Worm (Caenorhabditis elegans) whole organism, L2 larva: Measurements from ENCODE around the gene igcm-4.
A peak's percentile ranks its signal among the peaks of the same experiment; 100 is the strongest.

Experiments
- C34F6.9 ChIP-seq: fragments of 150-350 bp; optimal IDR thresholded peaks from 2 replicates; lab custom pipeline; 2014; ENCODE audit warnings: missing biosample characterization, missing genetic modification characterization
- Y55F3AM.14 ChIP-seq: fragments of 200-800 bp; sonication (Bioruptor generic); optimal IDR thresholded peaks from 2 replicates; lab custom pipeline; 2018; ENCODE audit warnings: mild to moderate bottlenecking, missing genetic modification characterization, missing compliant biosample characterization
- ZK546.5 ChIP-seq: sonication (generic microtip); optimal IDR thresholded peaks from 2 replicates; lab custom pipeline; 2017; ENCODE audit warnings: missing biosample characterization, missing genetic modification characterization
- alr-1 ChIP-seq: fragments of 150-350 bp; optimal IDR thresholded peaks from 2 replicates; lab custom pipeline; 2014; ENCODE audit warnings: missing biosample characterization, missing genetic modification characterization
- ama-1 ChIP-seq: fragments of 150-350 bp; optimal IDR thresholded peaks from 2 replicates; lab custom pipeline; 2018; ENCODE audit warnings: inconsistent platforms
- ceh-16 ChIP-seq: fragments of 150-350 bp; optimal IDR thresholded peaks from 2 replicates; lab custom pipeline; 2014; ENCODE audit warnings: missing biosample characterization, missing genetic modification characterization
- crh-2 ChIP-seq: sonication (generic microtip); optimal IDR thresholded peaks from 2 replicates; lab custom pipeline; 2017; ENCODE audit warnings: missing biosample characterization, missing genetic modification characterization
- egl-27 ChIP-seq: sonication (generic microtip); optimal IDR thresholded peaks from 3 replicates; lab custom pipeline; 2017; ENCODE audit warnings: missing biosample characterization, missing genetic modification reagents, missing genetic modification characterization
- elt-1 ChIP-seq: fragments of 150-350 bp; optimal IDR thresholded peaks from 2 replicates; lab custom pipeline; 2014; ENCODE audit warnings: missing biosample characterization, missing genetic modification characterization
- fos-1 ChIP-seq: fragments of 150-350 bp; optimal IDR thresholded peaks from 2 replicates; lab custom pipeline; 2014; ENCODE audit warnings: missing biosample characterization, missing genetic modification characterization
- gmeb-1 ChIP-seq: fragments of 150-350 bp; optimal IDR thresholded peaks from 2 replicates; lab custom pipeline; 2014; ENCODE audit warnings: missing biosample characterization, missing genetic modification characterization
- lin-11 ChIP-seq: fragments of 150-350 bp; sonication (generic microtip); optimal IDR thresholded peaks from 2 replicates; lab custom pipeline; 2014; ENCODE audit warnings: missing biosample characterization, missing genetic modification characterization, inconsistent platforms, mixed read lengths
- lin-13 ChIP-seq: fragments of 150-350 bp; optimal IDR thresholded peaks from 2 replicates; lab custom pipeline; 2014; ENCODE audit warnings: missing biosample characterization, missing genetic modification reagents, missing genetic modification characterization
- lin-39 ChIP-seq: fragments of 150-350 bp; optimal IDR thresholded peaks from 2 replicates; lab custom pipeline; 2014; ENCODE audit warnings: missing biosample characterization, missing genetic modification reagents, missing genetic modification characterization
- mab-5 ChIP-seq: fragments of 150-350 bp; optimal IDR thresholded peaks from 2 replicates; lab custom pipeline; 2014; ENCODE audit warnings: missing biosample characterization, missing genetic modification characterization
- mdl-1 ChIP-seq, 2 experiments: fragments of 150-350 bp in 1 of 2; sonication (generic microtip) in 1 of 2; optimal IDR thresholded peaks; 2 replicates each; lab custom pipeline; 2017; ENCODE audit warnings: missing biosample characterization in 2 of 2, missing genetic modification characterization in 2 of 2
- nhr-10 ChIP-seq: sonication (generic microtip); optimal IDR thresholded peaks from 2 replicates; lab custom pipeline; 2017; ENCODE audit warnings: missing biosample characterization, missing genetic modification characterization
- nhr-12 ChIP-seq: fragments of 150-350 bp; optimal IDR thresholded peaks from 2 replicates; lab custom pipeline; 2014; ENCODE audit warnings: missing biosample characterization, missing genetic modification characterization
- nhr-129 ChIP-seq: fragments of 150-350 bp; optimal IDR thresholded peaks from 2 replicates; lab custom pipeline; 2014; ENCODE audit warnings: missing biosample characterization, missing genetic modification characterization
- nhr-23 ChIP-seq: fragments of 150-350 bp; optimal IDR thresholded peaks from 2 replicates; lab custom pipeline; 2014; ENCODE audit warnings: missing biosample characterization, missing genetic modification reagents, missing genetic modification characterization
- nhr-237 ChIP-seq: fragments of 150-350 bp; optimal IDR thresholded peaks from 2 replicates; lab custom pipeline; 2014; ENCODE audit warnings: missing biosample characterization, missing genetic modification characterization
- nhr-77 ChIP-seq: fragments of 150-350 bp; optimal IDR thresholded peaks from 2 replicates; lab custom pipeline; 2014; ENCODE audit warnings: missing biosample characterization, missing genetic modification characterization
- peb-1 ChIP-seq: fragments of 150-350 bp; optimal IDR thresholded peaks from 2 replicates; lab custom pipeline; 2014; ENCODE audit warnings: missing biosample characterization, missing genetic modification characterization
- skn-1 ChIP-seq: sonication (generic microtip); optimal IDR thresholded peaks from 2 replicates; lab custom pipeline; 2017; ENCODE audit warnings: missing biosample characterization, missing genetic modification characterization
- sma-3 ChIP-seq: sonication (generic microtip); optimal IDR thresholded peaks from 2 replicates; lab custom pipeline; 2016; ENCODE audit warnings: missing genetic modification reagents, missing genetic modification characterization, missing compliant biosample characterization
- sma-9 ChIP-seq, 2 experiments: fragments of 150-350 bp in 1 of 2; sonication (generic microtip) in 1 of 2; optimal IDR thresholded peaks; 2 replicates each; lab custom pipeline; 2014 to 2016; ENCODE audit warnings: missing genetic modification characterization in 2 of 2, mild to moderate bottlenecking in 1 of 2, missing biosample characterization in 1 of 2, missing compliant biosample characterization in 1 of 2, missing genetic modification reagents in 1 of 2, moderate library complexity in 1 of 2
- unc-39 ChIP-seq: fragments of 150-350 bp; optimal IDR thresholded peaks from 2 replicates; lab custom pipeline; 2014; ENCODE audit warnings: missing biosample characterization, missing genetic modification characterization
- unc-55 ChIP-seq: fragments of 150-350 bp; sonication (generic microtip); optimal IDR thresholded peaks from 3 replicates; lab custom pipeline; 2014; ENCODE audit warnings: missing biosample characterization, missing genetic modification reagents, missing genetic modification characterization
- unc-62 ChIP-seq: fragments of 150-350 bp; optimal IDR thresholded peaks from 2 replicates; lab custom pipeline; 2014; ENCODE audit warnings: missing biosample characterization, missing genetic modification reagents, missing genetic modification characterization
- zag-1 ChIP-seq: fragments of 150-350 bp; optimal IDR thresholded peaks from 2 replicates; lab custom pipeline; 2014; ENCODE audit warnings: missing biosample characterization, missing genetic modification characterization
- ztf-4 ChIP-seq: fragments of 150-350 bp; optimal IDR thresholded peaks from 2 replicates; lab custom pipeline; 2014; ENCODE audit warnings: missing biosample characterization, missing genetic modification characterization

The igcm-4 gene

ce11 chrX:2014521-2014920, 31.6 kb downstream of the igcm-4 start:
- TF ChIP-seq sma-9 (GFP tag; optimal IDR thresholded peaks at IDR 0.05; lab: Kevin White, UChicago): peak; percentile 27
- no peak for TF ChIP-seq sma-9 (tag; optimal IDR thresholded peaks at IDR 0.05; lab: Kevin White, UChicago)
- TF ChIP-seq nhr-77 (tag; lab: Kevin White, UChicago): no peak
- TF ChIP-seq fos-1 (tag; lab: Kevin White, UChicago): peak; percentile 83

- TF ChIP-seq mdl-1 (tag; optimal IDR thresholded peaks at IDR 0.05; lab: Kevin White, UChicago): no peak
- peak; percentile 60 for TF ChIP-seq unc-55 (GFP tag; lab: Kevin White, UChicago)
Observed at ce11 chrX:2013912-2014311, 32.2 kb downstream of the igcm-4 start.

ce11 chrX:2012491-2013201, 33.5 kb downstream of the igcm-4 start, which contains the start of gene Y102A11A.9:
TSS of gene Y102A11A.9 (plus strand) at chrX:2013151.
- TF ChIP-seq lin-11 (tag; lab: Kevin White, UChicago): peak; percentile 6
- TF ChIP-seq nhr-10 (tag; lab: Kevin White, UChicago): no peak

- TF ChIP-seq sma-9 (GFP tag; optimal IDR thresholded peaks at IDR 0.05; lab: Kevin White, UChicago) (no peak), sma-9 (tag; optimal IDR thresholded peaks at IDR 0.05; lab: Kevin White, UChicago) (no peak), ama-1 (lab: Kevin White, UChicago) (no peak), zag-1 (tag; lab: Kevin White, UChicago) (no peak), sma-3 (no peak), nhr-12 (tag; lab: Kevin White, UChicago) (no peak), egl-27 (no peak), gmeb-1 (tag; lab: Kevin White, UChicago) (no peak), nhr-129 (tag; lab: Kevin White, UChicago) (no peak), lin-39 (no peak), ceh-16 (tag; lab: Kevin White, UChicago) (no peak), nhr-237 (tag; lab: Kevin White, UChicago) (no peak), Y55F3AM.14 (GFP tag; lab: Kevin White, UChicago) (no peak), elt-1 (no peak), ztf-4 (no peak)
Observed at ce11 chrX:2000517-2000916, 45.6 kb downstream of the igcm-4 start.

- TF ChIP-seq ZK546.5 (tag; lab: Kevin White, UChicago): no peak
- TF ChIP-seq lin-11 (tag; lab: Kevin White, UChicago): no peak
- TF ChIP-seq C34F6.9 (tag; lab: Kevin White, UChicago): no peak
- TF ChIP-seq nhr-23 (tag; lab: Kevin White, UChicago): no peak
- TF ChIP-seq, all 48 proteins: peak for 0
Observed at ce11 chrX:1998825-1999224, 47.3 kb downstream of the igcm-4 start.

ce11 chrX:1997934-1998333, 48.2 kb downstream of the igcm-4 start, which contains the start of gene Y40A1A.3:
TSS of gene Y40A1A.3 (minus strand) at chrX:1998034.
- no peak for TF ChIP-seq mdl-1 (tag; optimal IDR thresholded peaks at IDR 0.05; lab: Kevin White, UChicago)
- no peak for TF ChIP-seq gmeb-1 (tag; lab: Kevin White, UChicago)
- TF ChIP-seq unc-39: no peak
- no peak for TF ChIP-seq mab-5
- no peak for TF ChIP-seq ZK546.5 (tag; lab: Kevin White, UChicago)
- no peak for TF ChIP-seq sma-9 (GFP tag; optimal IDR thresholded peaks at IDR 0.05; lab: Kevin White, UChicago)
- TF ChIP-seq sma-9 (tag; optimal IDR thresholded peaks at IDR 0.05; lab: Kevin White, UChicago): no peak
- no peak for TF ChIP-seq sma-3

- TF ChIP-seq egl-27: no peak
- no peak for TF ChIP-seq lin-13 (GFP tag; lab: Kevin White, UChicago)
- TF ChIP-seq nhr-77 (tag; lab: Kevin White, UChicago): no peak
- TF ChIP-seq nhr-129 (tag; lab: Kevin White, UChicago): no peak
- TF ChIP-seq lin-39: no peak
Observed at ce11 chrX:1990434-1990833, 55.7 kb downstream of the igcm-4 start, which contains the start of gene Y40A1A.2. TSS of gene Y40A1A.2 (plus strand) at chrX:1990734.

ce11 chrX:1989576-1989975, 56.6 kb downstream of the igcm-4 start, which contains the start of gene meg-3:
TSS of gene meg-3 (minus strand) at chrX:1989607.
- TF ChIP-seq sma-9 (GFP tag; optimal IDR thresholded peaks at IDR 0.05; lab: Kevin White, UChicago) (no peak), sma-9 (tag; optimal IDR thresholded peaks at IDR 0.05; lab: Kevin White, UChicago) (no peak), lin-13 (GFP tag; lab: Kevin White, UChicago) (no peak), zag-1 (tag; lab: Kevin White, UChicago) (no peak), mab-5 (no peak), peb-1 (tag; lab: Kevin White, UChicago) (no peak), skn-1 (tag; lab: Kevin White, UChicago) (no peak), egl-27 (no peak), unc-62 (GFP tag; lab: Kevin White, UChicago) (no peak), alr-1 (tag; lab: Kevin White, UChicago) (no peak), crh-2 (tag; lab: Kevin White, UChicago) (no peak), ceh-16 (tag; lab: Kevin White, UChicago) (no peak), C34F6.9 (tag; lab: Kevin White, UChicago) (no peak)
- TF ChIP-seq, all 48 proteins: peak for 0
